Fruit fly (Drosophila melanogaster) whole organism, prepupa: ENCODE data around the gene CG33640.
A peak's percentile ranks its signal among the peaks of the same experiment; 100 is the strongest.

ENCODE experiments used
- CG10631 ChIP-seq: fragments of 200-800 bp; sonication (Bioruptor generic); optimal IDR thresholded peaks from 2 replicates; lab custom pipeline; 2016; ENCODE audit warnings: missing biosample characterization, missing genetic modification characterization
- CG10669 ChIP-seq: fragments of 200-800 bp; sonication (Bioruptor generic); optimal IDR thresholded peaks from 3 replicates; lab custom pipeline; 2018; ENCODE audit warnings: missing biosample characterization, mild to moderate bottlenecking, missing genetic modification characterization, moderate library complexity
- CG11294 ChIP-seq: fragments of 200-800 bp; sonication (Bioruptor generic); IDR thresholded peaks from 2 replicates; pipeline ENCODE4 v1.3.6; 2022; ENCODE audit warnings: missing biosample characterization, missing genetic modification characterization
- CG11762 ChIP-seq: fragments of 200-800 bp; sonication (Bioruptor generic); optimal IDR thresholded peaks from 3 replicates; lab custom pipeline; 2016; ENCODE audit warnings: missing biosample characterization, missing genetic modification characterization; ENCODE audit not compliant: insufficient read depth
- CG15336 ChIP-seq: fragments of 200-800 bp; sonication (Bioruptor generic); IDR thresholded peaks from 2 replicates; pipeline ENCODE4 v1.3.6; 2022; ENCODE audit warnings: missing biosample characterization, missing genetic modification characterization
- CG3032 ChIP-seq: fragments of 200-800 bp; optimal IDR thresholded peaks from 2 replicates; lab custom pipeline; 2019; ENCODE audit warnings: missing biosample characterization, mild to moderate bottlenecking, missing genetic modification characterization, moderate library complexity
- CG34406 ChIP-seq: fragments of 200-800 bp; sonication (Bioruptor generic); optimal IDR thresholded peaks from 3 replicates; lab custom pipeline; 2016; ENCODE audit warnings: missing biosample characterization, missing genetic modification characterization
- CG3919 ChIP-seq: fragments of 200-800 bp; sonication (Bioruptor generic); optimal IDR thresholded peaks from 3 replicates; lab custom pipeline; 2016; ENCODE audit warnings: missing biosample characterization, missing genetic modification characterization
- CG4318 ChIP-seq: fragments of 200-800 bp; sonication (Bioruptor generic); optimal IDR thresholded peaks from 3 replicates; lab custom pipeline; 2017; ENCODE audit warnings: missing biosample characterization, mild to moderate bottlenecking, missing genetic modification characterization
- CG6163 ChIP-seq: fragments of 200-800 bp; sonication (Bioruptor generic); IDR thresholded peaks from 3 replicates; pipeline ENCODE4 v1.3.6; 2022; ENCODE audit warnings: missing biosample characterization, missing genetic modification characterization
- CG6276 ChIP-seq: fragments of 200-800 bp; sonication (Bioruptor generic); optimal IDR thresholded peaks from 2 replicates; lab custom pipeline; 2017; ENCODE audit warnings: missing biosample characterization, mild to moderate bottlenecking, missing genetic modification characterization
- CG6792 ChIP-seq: fragments of 200-800 bp; sonication (Bioruptor generic); optimal IDR thresholded peaks from 3 replicates; lab custom pipeline; 2016; ENCODE audit warnings: missing biosample characterization, missing genetic modification characterization
- CG6808 ChIP-seq: fragments of 200-800 bp; sonication (Bioruptor generic); optimal IDR thresholded peaks from 3 replicates; lab custom pipeline; 2017; ENCODE audit warnings: missing biosample characterization, missing genetic modification characterization, mild to moderate bottlenecking, moderate library complexity, missing genetic modification reagents
- CG6854 ChIP-seq: fragments of 200-800 bp; sonication (Bioruptor generic); optimal IDR thresholded peaks from 2 replicates; lab custom pipeline; 2017; ENCODE audit warnings: missing biosample characterization, mild to moderate bottlenecking, missing genetic modification characterization
- CG7368 ChIP-seq: fragments of 200-800 bp; sonication (Bioruptor generic); optimal IDR thresholded peaks from 3 replicates; lab custom pipeline; 2016; ENCODE audit warnings: missing biosample characterization, missing genetic modification characterization
- CG8119 ChIP-seq: fragments of 200-800 bp; sonication (Bioruptor generic); IDR thresholded peaks from 3 replicates; pipeline ENCODE4 v1.3.6; 2022; ENCODE audit warnings: missing biosample characterization, missing genetic modification characterization
- CG8632 ChIP-seq: fragments of 200-800 bp; sonication (Bioruptor generic); optimal IDR thresholded peaks from 3 replicates; lab custom pipeline; 2016; ENCODE audit warnings: missing biosample characterization, missing genetic modification characterization
- CG9139 ChIP-seq: fragments of 200-800 bp; sonication (Bioruptor generic); optimal IDR thresholded peaks from 3 replicates; lab custom pipeline; 2017; ENCODE audit warnings: missing biosample characterization, mild to moderate bottlenecking, missing genetic modification characterization
- Eip75B ChIP-seq: fragments of 200-800 bp; sonication (Bioruptor generic); optimal IDR thresholded peaks from 3 replicates; lab custom pipeline; 2016; ENCODE audit warnings: missing biosample characterization, missing genetic modification characterization
- Eip78C ChIP-seq: fragments of 200-800 bp; sonication (Bioruptor generic); peaks from one replicate; lab custom pipeline; 2016; ENCODE audit warnings: missing biosample characterization, missing genetic modification characterization
- Eip93F ChIP-seq: fragments of 200-800 bp; sonication (Bioruptor generic); optimal IDR thresholded peaks from 2 replicates; lab custom pipeline; 2016; ENCODE audit warnings: missing biosample characterization, mild to moderate bottlenecking, missing genetic modification characterization
- Ets96B ChIP-seq: fragments of 200-800 bp; optimal IDR thresholded peaks from 2 replicates; lab custom pipeline; 2019; ENCODE audit warnings: missing biosample characterization, mild to moderate bottlenecking, missing genetic modification characterization, moderate library complexity
- Gug ChIP-seq: fragments of 200-800 bp; sonication (Bioruptor generic); IDR thresholded peaks from 2 replicates; pipeline ENCODE4 v1.3.6; 2022; ENCODE audit warnings: missing biosample characterization, missing genetic modification characterization
- Hr39 ChIP-seq: fragments of 200-800 bp; sonication (Bioruptor generic); optimal IDR thresholded peaks from 2 replicates; lab custom pipeline; 2016; ENCODE audit warnings: missing biosample characterization, missing genetic modification characterization
- Hr4 ChIP-seq: fragments of 200-800 bp; sonication (Bioruptor generic); optimal IDR thresholded peaks from 3 replicates; lab custom pipeline; 2016; ENCODE audit warnings: missing biosample characterization, missing genetic modification characterization
- Lpt ChIP-seq: fragments of 200-800 bp; sonication (Bioruptor generic); optimal IDR thresholded peaks from 3 replicates; lab custom pipeline; 2016; ENCODE audit warnings: missing biosample characterization, missing genetic modification characterization
- OdsH ChIP-seq: fragments of 200-800 bp; sonication (Bioruptor generic); optimal IDR thresholded peaks from 3 replicates; lab custom pipeline; 2016; ENCODE audit warnings: missing biosample characterization, missing genetic modification characterization
- achi ChIP-seq: fragments of 200-800 bp; sonication (Bioruptor generic); optimal IDR thresholded peaks from 3 replicates; lab custom pipeline; 2016; ENCODE audit warnings: missing biosample characterization, missing genetic modification characterization
- cyc ChIP-seq: fragments of 200-800 bp; sonication (Bioruptor generic); optimal IDR thresholded peaks from 3 replicates; lab custom pipeline; 2016; ENCODE audit warnings: missing biosample characterization, missing genetic modification characterization
- dac ChIP-seq: fragments of 200-800 bp; sonication (Bioruptor generic); optimal IDR thresholded peaks from 2 replicates; lab custom pipeline; 2017; ENCODE audit warnings: missing biosample characterization, mild to moderate bottlenecking, missing genetic modification characterization
- dsx ChIP-seq: fragments of 200-800 bp; optimal IDR thresholded peaks from 3 replicates; lab custom pipeline; 2019; ENCODE audit warnings: missing biosample characterization, mild to moderate bottlenecking, missing genetic modification characterization, moderate library complexity; ENCODE audit not compliant: poor library complexity, severe bottlenecking
- eg ChIP-seq: fragments of 200-800 bp; sonication (Bioruptor generic); IDR thresholded peaks from 3 replicates; pipeline ENCODE4 v1.3.6; 2022; ENCODE audit warnings: missing biosample characterization, missing genetic modification characterization
- esn ChIP-seq: fragments of 200-800 bp; sonication (Bioruptor generic); optimal IDR thresholded peaks from 2 replicates; lab custom pipeline; 2016; ENCODE audit warnings: missing biosample characterization, mild to moderate bottlenecking, missing genetic modification characterization, moderate library complexity
- lz ChIP-seq: fragments of 200-800 bp; sonication (Bioruptor generic); optimal IDR thresholded peaks from 3 replicates; lab custom pipeline; 2016; ENCODE audit warnings: missing biosample characterization, missing genetic modification characterization
- pdm3 ChIP-seq: fragments of 200-800 bp; sonication (Bioruptor generic); optimal IDR thresholded peaks from 3 replicates; lab custom pipeline; 2016; ENCODE audit warnings: missing biosample characterization, missing genetic modification characterization
- salr ChIP-seq, 2 experiments: fragments of 200-800 bp; sonication (Bioruptor generic); optimal IDR thresholded peaks; 3 replicates each; lab custom pipeline; 2016 to 2018; ENCODE audit warnings: missing biosample characterization in 2 of 2, missing genetic modification characterization in 2 of 2, mild to moderate bottlenecking in 1 of 2
- spab ChIP-seq: fragments of 200-800 bp; sonication (Bioruptor generic); optimal IDR thresholded peaks from 2 replicates; lab custom pipeline; 2017; ENCODE audit warnings: missing biosample characterization, mild to moderate bottlenecking, missing genetic modification characterization, missing genetic modification reagents
- ss ChIP-seq, 2 experiments: fragments of 200-800 bp; sonication (Bioruptor generic); optimal IDR thresholded peaks; 2 replicates in 1 of 2; 3 replicates in 1 of 2; lab custom pipeline; 2017 to 2018; ENCODE audit warnings: mild to moderate bottlenecking in 2 of 2, missing biosample characterization in 2 of 2, missing genetic modification characterization in 2 of 2, moderate library complexity in 1 of 2
- svp ChIP-seq: fragments of 200-800 bp; sonication (Bioruptor generic); peaks from one replicate; lab custom pipeline; 2016; ENCODE audit warnings: missing biosample characterization, missing genetic modification characterization
- topi ChIP-seq: fragments of 200-800 bp; sonication (Bioruptor generic); optimal IDR thresholded peaks from 3 replicates; lab custom pipeline; 2016; ENCODE audit warnings: missing biosample characterization, missing genetic modification characterization
- vri ChIP-seq: fragments of 200-800 bp; sonication (Bioruptor generic); optimal IDR thresholded peaks from 3 replicates; lab custom pipeline; 2016; ENCODE audit warnings: missing biosample characterization, mild to moderate bottlenecking, missing genetic modification characterization

The CG33640 gene

DNA sequence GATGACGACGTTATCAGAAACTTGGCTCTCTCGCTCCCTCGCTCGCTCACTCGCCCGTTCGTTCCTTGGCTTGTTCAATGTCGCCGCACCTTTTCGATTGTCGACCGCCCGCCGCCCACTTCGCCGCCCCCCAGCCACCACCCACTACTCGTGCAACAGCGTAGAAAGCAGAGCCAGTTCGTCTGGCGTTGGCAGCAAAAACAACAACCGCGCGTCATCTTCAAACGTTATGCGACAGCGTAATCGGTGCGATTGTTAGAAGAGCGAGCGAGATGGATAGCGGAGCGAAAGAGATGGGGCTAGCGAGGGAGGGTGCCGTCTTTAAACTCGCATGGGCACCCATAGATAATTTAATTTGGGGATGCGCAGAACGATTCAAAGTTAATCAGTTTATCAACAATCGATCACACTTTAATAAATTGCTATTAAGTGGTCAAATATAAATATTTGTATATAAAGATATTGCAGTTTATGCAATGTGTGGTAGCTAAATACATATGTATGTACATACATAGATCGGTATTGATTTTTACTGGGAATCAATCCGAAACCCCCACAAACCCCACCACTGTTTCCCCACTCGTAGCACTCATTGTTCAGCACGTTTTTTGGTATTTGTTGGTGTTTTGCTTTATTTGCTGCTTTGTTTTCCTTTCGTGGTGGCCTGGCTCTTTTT is 13.2 kb upstream of the CG33640 start (continued):
- peak; percentile 69 for TF ChIP-seq Eip93F (GFP tag; lab: Kevin White, UChicago)
- peak; percentile 81 for TF ChIP-seq svp
- peak; percentile 29 for TF ChIP-seq dac (GFP tag; lab: Kevin White, UChicago)
- no peak for TF ChIP-seq Eip75B (GFP tag; lab: Kevin White, UChicago)
- TF ChIP-seq esn: peak; percentile 83
- peak; percentile 22 for TF ChIP-seq CG7368 (GFP tag; lab: Kevin White, UChicago)
- no peak for TF ChIP-seq CG3032
- peak; percentile 75 for TF ChIP-seq Eip78C (GFP tag; lab: Kevin White, UChicago)
- TF ChIP-seq CG6808 (GFP tag; lab: Kevin White, UChicago): no peak

DNA sequence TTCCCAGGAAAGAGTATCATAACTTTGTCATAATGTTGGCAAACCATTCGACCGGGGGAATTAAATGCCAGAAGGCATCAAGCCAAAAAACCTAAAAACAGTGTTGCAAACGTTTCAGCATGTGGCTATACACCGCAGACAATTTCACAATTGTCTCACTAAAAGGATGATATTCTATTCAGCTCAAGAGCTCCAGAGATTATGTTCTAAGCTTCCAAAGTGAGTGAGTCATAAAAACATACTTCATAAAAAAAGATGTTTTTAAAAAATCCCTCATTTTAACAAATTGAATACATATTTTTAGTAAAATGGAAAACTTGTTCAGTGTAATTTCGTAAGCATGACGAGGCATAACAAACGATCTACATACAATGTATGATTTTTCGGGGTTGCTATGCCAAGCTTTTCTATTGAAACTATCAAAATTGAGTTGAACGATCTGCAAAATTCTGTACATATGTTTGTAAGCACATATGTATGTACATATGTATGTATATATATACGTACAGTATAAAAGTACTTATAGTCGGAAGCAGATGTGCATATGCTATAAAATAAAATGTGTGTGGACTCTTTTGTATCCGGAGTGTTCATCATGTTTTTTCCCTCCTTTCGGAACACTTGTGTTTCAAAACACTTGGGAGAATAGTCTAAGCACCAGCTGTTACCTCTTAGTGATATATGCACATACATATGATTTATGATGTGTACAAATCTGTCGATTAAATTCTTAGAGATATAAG is 12.5 kb upstream of the CG33640 start:
- TF ChIP-seq Hr4 (GFP tag; lab: Kevin White, UChicago): peak; percentile 24
- TF ChIP-seq CG10669 (GFP tag; lab: Kevin White, UChicago): peak; percentile 38
- TF ChIP-seq CG8119: 0 out of 3 replicates have a peak, but pooled peaks have one; percentile 9
- TF ChIP-seq topi (GFP tag; lab: Kevin White, UChicago): peak; percentile 44
- TF ChIP-seq cyc (GFP tag; lab: Kevin White, UChicago): peak; percentile 55
- no peak for TF ChIP-seq CG6854 (GFP tag; lab: Kevin White, UChicago)
- TF ChIP-seq dac (GFP tag; lab: Kevin White, UChicago): no peak
- peak; percentile 59 for TF ChIP-seq dsx (GFP tag; lab: Kevin White, UChicago)
- peak; percentile 64 for TF ChIP-seq CG3919 (GFP tag; lab: Kevin White, UChicago)
- TF ChIP-seq Hr39 (GFP tag; lab: Kevin White, UChicago): peak; percentile 44
- TF ChIP-seq CG9139 (GFP tag; lab: Kevin White, UChicago): no peak
- no peak for TF ChIP-seq esn
- TF ChIP-seq Eip78C (GFP tag; lab: Kevin White, UChicago): peak; percentile 79
- peak; percentile 15 for TF ChIP-seq spab (GFP tag; lab: Kevin White, UChicago)
- no peak for TF ChIP-seq salr (GFP tag; optimal IDR thresholded peaks at IDR 0.05; lab: Kevin White, UChicago)
- peak; percentile 78 for TF ChIP-seq CG6163
- peak; percentile 10 for TF ChIP-seq CG3032
- TF ChIP-seq eg (GFP tag; lab: Robert Waterston, UW): peak; percentile 70
- TF ChIP-seq CG7368 (GFP tag; lab: Kevin White, UChicago): peak; percentile 27
- TF ChIP-seq CG15336: peak; percentile 9; the same call in 1 of the 2 replicates
- TF ChIP-seq Eip75B (GFP tag; lab: Kevin White, UChicago): peak; percentile 22
- TF ChIP-seq lz: no peak
- TF ChIP-seq Ets96B (tag; lab: Kevin White, UChicago): peak; percentile 37
- TF ChIP-seq CG4318 (GFP tag; lab: Kevin White, UChicago): no peak
- peak; percentile 52 for TF ChIP-seq svp
- TF ChIP-seq CG11294 (GFP tag; lab: Robert Waterston, UW): peak; percentile 10; the same call in 1 of the 2 replicates

DNA sequence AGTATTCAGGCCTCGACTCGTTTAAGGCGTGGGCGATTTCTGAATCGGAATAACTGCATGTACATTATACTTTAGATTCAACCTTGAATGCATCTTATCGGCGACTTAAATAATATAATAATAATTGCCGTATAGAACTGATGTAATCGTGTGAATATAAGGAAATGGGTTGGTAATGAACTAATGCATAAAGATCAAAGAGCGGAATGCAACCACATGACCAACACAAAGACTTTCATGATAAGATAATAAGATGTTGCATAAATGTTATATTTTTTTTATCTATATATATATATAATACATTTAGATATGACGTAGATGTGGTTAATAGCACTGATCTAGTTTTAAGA is 12.0 kb upstream of the CG33640 start:
- TF ChIP-seq vri (GFP tag; lab: Kevin White, UChicago) (peak; percentile 78), CG9139 (GFP tag; lab: Kevin White, UChicago) (no peak)

DNA sequence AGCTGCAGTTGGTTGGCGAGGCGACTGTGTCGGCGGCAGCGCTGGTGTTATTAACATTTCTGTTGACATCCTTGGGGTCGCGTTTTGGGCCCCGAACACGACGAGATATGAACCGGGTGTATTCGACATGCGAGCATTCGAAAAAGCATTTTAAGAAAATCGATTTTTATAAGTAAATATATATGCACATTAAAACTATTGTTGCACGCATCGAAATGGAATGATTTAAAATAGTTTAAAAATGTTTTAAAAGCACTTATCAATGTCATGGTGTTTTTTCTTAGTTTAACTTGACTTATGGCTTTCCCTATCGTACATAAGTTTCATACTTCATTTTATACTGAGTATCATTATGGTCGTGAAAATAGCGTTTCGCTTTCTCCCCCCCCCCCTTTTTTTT is 5.8 kb upstream of the CG33640 start:
- no peak for TF ChIP-seq CG11762 (GFP tag; lab: Kevin White, UChicago)
- no peak for TF ChIP-seq CG10631 (GFP tag; lab: Kevin White, UChicago)
- TF ChIP-seq CG7368 (GFP tag; lab: Kevin White, UChicago): no peak
- TF ChIP-seq Eip78C (GFP tag; lab: Kevin White, UChicago): peak; percentile 61
- TF ChIP-seq CG6792 (GFP tag; lab: Kevin White, UChicago): no peak
- TF ChIP-seq CG4318 (GFP tag; lab: Kevin White, UChicago): no peak
- no peak for TF ChIP-seq esn
- peak; percentile 69 for TF ChIP-seq svp
- no peak for TF ChIP-seq eg (GFP tag; lab: Robert Waterston, UW)
- no peak for TF ChIP-seq Hr4 (GFP tag; lab: Kevin White, UChicago)
- no peak for TF ChIP-seq Lpt (GFP tag; lab: Kevin White, UChicago)
- TF ChIP-seq CG8119: no peak
- no peak for TF ChIP-seq pdm3 (GFP tag; lab: Kevin White, UChicago)
- no peak for TF ChIP-seq achi (GFP tag; lab: Kevin White, UChicago)
- TF ChIP-seq vri (GFP tag; lab: Kevin White, UChicago): no peak
- no peak for TF ChIP-seq CG8632 (GFP tag; lab: Kevin White, UChicago)
- no peak for TF ChIP-seq ss (GFP tag; optimal IDR thresholded peaks at IDR 0.05; lab: Kevin White, UChicago)
- TF ChIP-seq Gug (GFP tag; lab: Robert Waterston, UW): no peak
- peak; percentile 0 for TF ChIP-seq OdsH (GFP tag; lab: Kevin White, UChicago)
- no peak for TF ChIP-seq CG6808 (GFP tag; lab: Kevin White, UChicago)
- peak; percentile 7 for TF ChIP-seq Hr39 (GFP tag; lab: Kevin White, UChicago)
- no peak for TF ChIP-seq CG6276 (GFP tag; lab: Kevin White, UChicago)
- no peak for TF ChIP-seq CG3032
- no peak for TF ChIP-seq CG3919 (GFP tag; lab: Kevin White, UChicago)
- TF ChIP-seq CG34406 (GFP tag; lab: Kevin White, UChicago): no peak
